Fruit fly (Drosophila melanogaster) whole organism, embryonic: Measurements from ENCODE around the gene PAN3.

Source experiments
- Bdp1 ChIP-seq: fragments of 200-800 bp; sonication (Bioruptor generic); optimal IDR thresholded peaks from 3 replicates; lab custom pipeline; 2016; ENCODE audit warnings: missing biosample characterization, missing genetic modification characterization
- Blimp-1 ChIP-seq: fragments of 200-800 bp; sonication (Bioruptor generic); optimal IDR thresholded peaks from 3 replicates; lab custom pipeline; 2018; ENCODE audit warnings: missing biosample characterization, missing genetic modification characterization, mild to moderate bottlenecking, moderate library complexity, missing genetic modification reagents
- CG1024 ChIP-seq: fragments of 200-800 bp; sonication (Bioruptor generic); IDR thresholded peaks from 2 replicates; pipeline ENCODE4 v1.3.6; 2022; ENCODE audit warnings: missing biosample characterization, missing genetic modification characterization
- CG10654 ChIP-seq: fragments of 200-800 bp; sonication (Bioruptor generic); optimal IDR thresholded peaks from 2 replicates; lab custom pipeline; 2016; ENCODE audit warnings: missing biosample characterization, missing genetic modification characterization
- CG10979 ChIP-seq: fragments of 200-800 bp; sonication (Bioruptor generic); optimal IDR thresholded peaks from 2 replicates; lab custom pipeline; 2018; ENCODE audit warnings: missing biosample characterization, mild to moderate bottlenecking, missing genetic modification characterization, moderate library complexity
- CG12104 ChIP-seq: fragments of 200-800 bp; sonication (Bioruptor generic); optimal IDR thresholded peaks from 3 replicates; lab custom pipeline; 2016; ENCODE audit warnings: missing biosample characterization, missing genetic modification characterization
- CG13624 ChIP-seq: fragments of 200-800 bp; sonication (Bioruptor generic); optimal IDR thresholded peaks from 2 replicates; lab custom pipeline; 2016; ENCODE audit warnings: missing biosample characterization, missing genetic modification characterization
- CG13775 ChIP-seq: fragments of 200-800 bp; sonication (Bioruptor generic); optimal IDR thresholded peaks from 3 replicates; lab custom pipeline; 2017; ENCODE audit warnings: missing biosample characterization, mild to moderate bottlenecking, missing genetic modification characterization
- CG14441 ChIP-seq: fragments of 200-800 bp; sonication (Bioruptor generic); IDR thresholded peaks from 2 replicates; pipeline ENCODE4 v1.3.6; 2022; ENCODE audit warnings: missing biosample characterization, missing genetic modification characterization
- CG15011 ChIP-seq: fragments of 200-800 bp; sonication (Bioruptor generic); optimal IDR thresholded peaks from 3 replicates; lab custom pipeline; 2018; ENCODE audit warnings: missing biosample characterization, mild to moderate bottlenecking, missing genetic modification characterization
- CG17186 ChIP-seq: fragments of 200-800 bp; sonication (Bioruptor generic); optimal IDR thresholded peaks from 3 replicates; lab custom pipeline; 2017; ENCODE audit warnings: missing biosample characterization, missing genetic modification reagents, missing genetic modification characterization
- CG31441 ChIP-seq: fragments of 200-800 bp; sonication (Bioruptor generic); IDR thresholded peaks from 2 replicates; pipeline ENCODE4 v1.3.6; 2022; ENCODE audit warnings: missing biosample characterization, missing genetic modification characterization
- CG32532 ChIP-seq: fragments of 200-800 bp; sonication (Bioruptor generic); IDR thresholded peaks from 2 replicates; pipeline ENCODE4 v1.3.6; 2022; ENCODE audit warnings: missing biosample characterization, missing genetic modification characterization
- CG3726 ChIP-seq: fragments of 200-800 bp; sonication (Bioruptor generic); IDR thresholded peaks from 3 replicates; pipeline ENCODE4, ENCODE4 v1.3.6; 2022; ENCODE audit warnings: missing biosample characterization, missing genetic modification characterization
- CG5245 ChIP-seq: fragments of 200-800 bp; sonication (Bioruptor generic); optimal IDR thresholded peaks from 3 replicates; lab custom pipeline; 2016; ENCODE audit warnings: missing biosample characterization, missing genetic modification characterization
- CG7556 ChIP-seq: fragments of 200-800 bp; sonication (Bioruptor generic); optimal IDR thresholded peaks from 2 replicates; lab custom pipeline; 2017; ENCODE audit warnings: missing biosample characterization, mild to moderate bottlenecking, missing genetic modification characterization
- CG7745 ChIP-seq: fragments of 200-800 bp; sonication (Bioruptor generic); optimal IDR thresholded peaks from 2 replicates; lab custom pipeline; 2018; ENCODE audit warnings: missing biosample characterization, mild to moderate bottlenecking, missing genetic modification characterization, moderate library complexity
- CG7786 ChIP-seq: fragments of 200-800 bp; sonication (Bioruptor generic); optimal IDR thresholded peaks from 2 replicates; lab custom pipeline; 2016; ENCODE audit warnings: missing biosample characterization, missing genetic modification characterization
- CG8478 ChIP-seq: fragments of >200 bp; optimal IDR thresholded peaks from 2 replicates; lab custom pipeline; 2018
- CHES-1-like ChIP-seq: fragments of 200-800 bp; sonication (Bioruptor generic); optimal IDR thresholded peaks from 2 replicates; lab custom pipeline; 2016; ENCODE audit warnings: missing biosample characterization, missing genetic modification characterization
- Doc2 ChIP-seq: fragments of 200-800 bp; sonication (Bioruptor generic); IDR thresholded peaks from 2 replicates; pipeline ENCODE4 v1.3.6; 2022; ENCODE audit warnings: missing biosample characterization, missing genetic modification characterization
- Drgx ChIP-seq: fragments of 200-800 bp; sonication (Bioruptor generic); IDR thresholded peaks from 2 replicates; pipeline ENCODE4 v1.3.6; 2022; ENCODE audit warnings: missing biosample characterization, missing genetic modification characterization
- Fer1 ChIP-seq: fragments of 200-800 bp; sonication (Bioruptor generic); optimal IDR thresholded peaks from 2 replicates; lab custom pipeline; 2017; ENCODE audit warnings: missing biosample characterization, mild to moderate bottlenecking, missing genetic modification characterization
- HLH3B ChIP-seq: fragments of 200-800 bp; sonication (Bioruptor generic); IDR thresholded peaks from 2 replicates; pipeline ENCODE4 v1.3.6; 2022; ENCODE audit warnings: missing biosample characterization, missing genetic modification characterization
- Hand ChIP-seq: fragments of 200-800 bp; sonication (Bioruptor generic); optimal IDR thresholded peaks from 2 replicates; lab custom pipeline; 2017; ENCODE audit warnings: mild to moderate bottlenecking, missing biosample characterization, missing genetic modification reagents, missing genetic modification characterization
- Hmx ChIP-seq: fragments of 200-800 bp; sonication (Bioruptor generic); optimal IDR thresholded peaks from 2 replicates; lab custom pipeline; 2016; ENCODE audit warnings: missing biosample characterization, missing genetic modification characterization
- Max ChIP-seq: fragments of 200-800 bp; sonication (Bioruptor generic); optimal IDR thresholded peaks from 2 replicates; lab custom pipeline; 2016; ENCODE audit warnings: missing biosample characterization, mild to moderate bottlenecking, missing genetic modification characterization
- Ptx1 ChIP-seq: fragments of 200-800 bp; sonication (Bioruptor generic); IDR thresholded peaks from 2 replicates; pipeline ENCODE4 v1.3.6; 2022; ENCODE audit warnings: missing biosample characterization, missing genetic modification characterization
- Ravus ChIP-seq: fragments of 200-800 bp; sonication (Bioruptor generic); IDR thresholded peaks from 2 replicates; pipeline ENCODE4 v1.3.6; 2022; ENCODE audit warnings: missing biosample characterization, missing genetic modification characterization
- Rfx ChIP-seq: fragments of 200-800 bp; sonication (Bioruptor generic); IDR thresholded peaks from 2 replicates; pipeline ENCODE4 v1.3.6; 2022; ENCODE audit warnings: missing biosample characterization, missing genetic modification characterization
- Stat92E ChIP-seq, 3 experiments: fragments of >200 bp in 2 of 3; fragments of 200-800 bp in 1 of 3; sonication (Bioruptor generic) in 1 of 3; optimal IDR thresholded peaks; 2 replicates each; lab custom pipeline; 2017 to 2019; ENCODE audit warnings: missing biosample characterization in 3 of 3, missing genetic modification characterization in 3 of 3, mild to moderate bottlenecking in 1 of 3, moderate library complexity in 1 of 3
- Tbp ChIP-seq: fragments of >200 bp; optimal IDR thresholded peaks from 2 replicates; lab custom pipeline; 2018; ENCODE audit warnings: missing biosample characterization, missing genetic modification characterization
- Trl ChIP-seq, 3 experiments: fragments of >200 bp in 2 of 3; fragments of 200-800 bp in 1 of 3; sonication (Bioruptor generic) in 1 of 3; optimal IDR thresholded peaks; 2 replicates in 1 of 3; 3 replicates in 2 of 3; lab custom pipeline; 2016 to 2017; ENCODE audit warnings: missing biosample characterization in 1 of 3, missing genetic modification characterization in 1 of 3
- corto ChIP-seq: fragments of 200-800 bp; sonication (Bioruptor generic); optimal IDR thresholded peaks from 2 replicates; lab custom pipeline; 2016; ENCODE audit warnings: missing biosample characterization, mild to moderate bottlenecking, missing genetic modification characterization, moderate library complexity
- crp ChIP-seq, 2 experiments: fragments of 200-800 bp; sonication (Bioruptor generic); optimal IDR thresholded peaks; 2 replicates in 1 of 2; 3 replicates in 1 of 2; lab custom pipeline; 2017; ENCODE audit warnings: missing biosample characterization in 2 of 2, missing genetic modification characterization in 2 of 2, mild to moderate bottlenecking in 1 of 2, moderate library complexity in 1 of 2
- en ChIP-seq: fragments of 200-800 bp; sonication (Bioruptor generic); optimal IDR thresholded peaks from 2 replicates; lab custom pipeline; 2016; ENCODE audit warnings: missing biosample characterization, missing genetic modification characterization
- grn ChIP-seq: fragments of 200-800 bp; sonication (Bioruptor generic); optimal IDR thresholded peaks from 3 replicates; lab custom pipeline; 2017; ENCODE audit warnings: missing biosample characterization, missing genetic modification characterization
- h ChIP-seq: fragments of >200 bp; optimal IDR thresholded peaks from 2 replicates; lab custom pipeline; 2017
- inv ChIP-seq: fragments of 200-800 bp; sonication (Bioruptor generic); IDR thresholded peaks from 2 replicates; pipeline ENCODE4 v1.3.6; 2022; ENCODE audit warnings: missing biosample characterization, missing genetic modification characterization; ENCODE audit not compliant: partially characterized antibody
- knrl ChIP-seq: fragments of 200-800 bp; sonication (Bioruptor generic); IDR thresholded peaks from 3 replicates; pipeline ENCODE4 v1.3.6; 2022; ENCODE audit warnings: missing biosample characterization, missing genetic modification characterization; ENCODE audit not compliant: partially characterized antibody
- pan ChIP-seq, 4 experiments: fragments of >200 bp in 3 of 4; fragments of 200-800 bp in 1 of 4; sonication (Bioruptor generic) in 1 of 4; optimal IDR thresholded peaks in 3 of 4; IDR thresholded peaks in 1 of 4; 2 replicates each; pipeline versions ENCODE4 v1.3.6 to Lab custom; 2017 to 2022; ENCODE audit warnings: missing biosample characterization in 2 of 4, missing genetic modification characterization in 2 of 4, mixed read lengths in 1 of 4
- pros ChIP-seq: fragments of 200-800 bp; sonication (Bioruptor generic); optimal IDR thresholded peaks from 3 replicates; lab custom pipeline; 2019; ENCODE audit warnings: missing biosample characterization, mild to moderate bottlenecking, missing genetic modification characterization, moderate library complexity
- sc ChIP-seq, 3 experiments: fragments of >200 bp in 2 of 3; fragments of 200-800 bp in 1 of 3; sonication (Bioruptor generic) in 1 of 3; optimal IDR thresholded peaks; 2 replicates in 2 of 3; 3 replicates in 1 of 3; lab custom pipeline; 2017; ENCODE audit warnings: mild to moderate bottlenecking in 1 of 3, missing biosample characterization in 1 of 3, missing genetic modification characterization in 1 of 3, missing genetic modification reagents in 1 of 3
- sens-2 ChIP-seq: fragments of 200-800 bp; sonication (Bioruptor generic); IDR thresholded peaks from 2 replicates; pipeline ENCODE4 v1.3.6; 2022; ENCODE audit warnings: missing biosample characterization, missing genetic modification characterization
- slou ChIP-seq: fragments of 200-800 bp; sonication (Bioruptor generic); optimal IDR thresholded peaks from 3 replicates; lab custom pipeline; 2016; ENCODE audit warnings: missing biosample characterization, missing genetic modification characterization
- sqz ChIP-seq: fragments of 200-800 bp; sonication (Bioruptor generic); optimal IDR thresholded peaks from 3 replicates; lab custom pipeline; 2018; ENCODE audit warnings: missing biosample characterization, mild to moderate bottlenecking, missing genetic modification characterization
- stc ChIP-seq: fragments of 200-800 bp; sonication (Bioruptor generic); IDR thresholded peaks from 2 replicates; pipeline ENCODE4 v1.3.6; 2022; ENCODE audit warnings: missing biosample characterization, missing genetic modification characterization
- tap ChIP-seq: fragments of 200-800 bp; optimal IDR thresholded peaks from 3 replicates; lab custom pipeline; 2019; ENCODE audit warnings: missing biosample characterization, mild to moderate bottlenecking, missing genetic modification characterization, moderate library complexity

PAN3 gene

DNA sequence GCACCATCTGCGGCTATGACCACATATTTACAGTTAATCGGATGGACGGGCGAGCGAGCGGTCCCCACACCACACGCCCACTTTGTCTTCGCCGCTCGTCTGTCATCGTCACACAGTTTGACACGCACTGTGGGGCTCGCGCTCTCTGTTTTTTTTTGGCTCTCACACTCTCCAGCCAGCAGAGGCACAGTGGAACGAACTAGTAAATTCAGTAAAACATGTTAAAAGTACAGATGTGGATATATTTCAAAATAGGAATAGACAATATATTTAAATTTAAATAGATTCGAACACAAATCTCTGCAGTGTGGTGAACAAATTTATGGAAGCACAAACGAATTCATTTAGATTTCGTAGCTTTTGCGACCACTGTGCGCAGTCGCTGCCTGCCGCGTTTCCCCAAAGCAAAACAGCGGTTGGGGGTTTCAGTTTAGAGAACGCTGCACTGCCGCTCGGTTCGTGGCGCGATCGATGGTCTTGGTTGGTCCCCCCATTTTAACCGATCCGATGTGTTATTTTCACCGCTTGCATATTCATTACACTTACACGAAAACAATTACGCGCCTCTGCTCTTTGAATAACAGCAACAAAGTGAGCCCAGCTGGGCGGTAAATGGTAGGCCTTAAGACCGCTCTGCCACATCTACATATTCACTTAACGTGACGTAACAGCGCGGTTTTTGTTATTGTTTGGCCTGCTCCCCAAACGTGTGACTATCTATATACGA is 10.4 kb downstream of the PAN3 start (continued):
- TF ChIP-seq Bdp1 (GFP tag; lab: Kevin White, UChicago) (peak; percentile 92), pan (optimal IDR thresholded peaks at IDR 0.05; lab: Kevin White, UChicago) (no peak), pan (GFP tag; optimal IDR thresholded peaks at IDR 0.05 in 1 of 2, IDR thresholded peaks at IDR 0.05 in 1 of 2) (peak in 1 of 2 experiments; percentile 99), inv (GFP tag; lab: Robert Waterston, UW) (peak; percentile 79), sc (optimal IDR thresholded peaks at IDR 0.05; lab: Kevin White, UChicago) (no peak), sc (GFP tag; optimal IDR thresholded peaks at IDR 0.05; lab: Kevin White, UChicago) (peak; percentile 97), CG3726 (peak; percentile 97), CG13624 (GFP tag; lab: Kevin White, UChicago) (peak; percentile 97), CG5245 (peak; percentile 97), slou (GFP tag; lab: Kevin White, UChicago) (peak; percentile 94), Hand (GFP tag; lab: Kevin White, UChicago) (peak; percentile 99), CHES-1-like (GFP tag; lab: Kevin White, UChicago) (peak; percentile 95), Fer1 (peak; percentile 99), CG10979 (tag; lab: Kevin White, UChicago) (peak; percentile 98), corto (GFP tag; lab: Kevin White, UChicago) (peak; percentile 99), CG10654 (GFP tag; lab: Kevin White, UChicago) (peak; percentile 97), Trl (optimal IDR thresholded peaks at IDR 0.05; lab: Kevin White, UChicago) (peak; percentile 83 to 86), Trl (GFP tag; optimal IDR thresholded peaks at IDR 0.05; lab: Kevin White, UChicago) (peak; percentile 97), CG12104 (GFP tag; lab: Kevin White, UChicago) (peak; percentile 97), Max (peak; percentile 99), CG1024 (GFP tag; lab: Robert Waterston, UW) (peak; percentile 95), CG8478 (lab: Kevin White, UChicago) (no peak), sqz (GFP tag; lab: Kevin White, UChicago) (peak; percentile 99), CG7745 (tag; lab: Kevin White, UChicago) (peak; percentile 91), Doc2 (peak; percentile 94), h (lab: Kevin White, UChicago) (no peak), stc (peak; percentile 99), Stat92E (GFP tag; optimal IDR thresholded peaks at IDR 0.05; lab: Kevin White, UChicago) (peak in 1 of 3 experiments; percentile 86), CG7556 (GFP tag; lab: Kevin White, UChicago) (peak; percentile 98), crp (GFP tag; optimal IDR thresholded peaks at IDR 0.05; lab: Kevin White, UChicago) (peak in 1 of 2 experiments; percentile 73), en (GFP tag; lab: Kevin White, UChicago) (peak; percentile 92), Rfx (peak; percentile 99), Blimp-1 (peak; percentile 97), CG32532 (GFP tag; lab: Robert Waterston, UW) (peak; percentile 99), Tbp (GFP tag; lab: Kevin White, UChicago) (no peak), Ptx1 (peak; percentile 99), grn (GFP tag; lab: Kevin White, UChicago) (peak; percentile 90), CG15011 (GFP tag; lab: Kevin White, UChicago) (peak; percentile 95), CG13775 (GFP tag; lab: Kevin White, UChicago) (peak; percentile 98), CG31441 (GFP tag; lab: Robert Waterston, UW) (peak; percentile 96), CG17186 (GFP tag; lab: Kevin White, UChicago) (peak; percentile 86), pros (peak; percentile 45), sens-2 (peak; percentile 97), Drgx (GFP tag; lab: Robert Waterston, UW) (peak; percentile 99), CG14441 (GFP tag; lab: Robert Waterston, UW) (peak; percentile 99), tap (tag; lab: Kevin White, UChicago) (peak; percentile 98), CG7786 (GFP tag; lab: Kevin White, UChicago) (peak; percentile 97), Ravus (GFP tag; lab: Robert Waterston, UW) (peak; percentile 96), knrl (GFP tag; lab: Robert Waterston, UW) (peak; percentile 76), HLH3B (peak; percentile 99), Hmx (GFP tag; lab: Kevin White, UChicago) (peak; percentile 94)
